Fruit fly (Drosophila melanogaster): ENCODE measurements around the gene Clic.

Clic gene

DNA sequence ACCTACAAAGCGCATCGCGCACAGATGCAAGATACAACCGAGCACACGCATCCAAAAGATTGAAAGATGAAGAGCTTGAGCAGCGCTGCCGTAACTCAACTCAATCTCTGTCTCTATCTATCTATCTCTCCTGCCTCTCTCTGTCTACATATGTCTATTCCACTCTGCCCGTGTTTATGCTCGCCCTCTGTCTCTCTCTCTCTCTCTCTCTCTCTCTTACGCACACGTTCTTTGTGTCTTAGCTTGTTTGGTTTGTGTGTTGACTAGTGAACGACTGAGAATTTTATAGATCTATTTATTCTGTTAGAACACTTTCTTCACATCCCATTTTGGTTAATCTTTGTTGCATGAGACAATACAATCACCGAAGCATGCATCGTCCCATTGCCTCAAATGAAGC lies 16.6 kb downstream of the Clic start (continued):
- peak; percentile 39 for TF ChIP-seq CG15696 (tag; optimal IDR thresholded peaks at IDR 0.05)
- TF ChIP-seq vvl (GFP tag; IDR thresholded peaks at IDR 0.05) = peak; percentile 42
- no peak for TF ChIP-seq CG11085 (GFP tag; IDR thresholded peaks at IDR 0.05)
- no peak for TF ChIP-seq Nf-YC (tag; optimal IDR thresholded peaks at IDR 0.05)
- no peak for TF ChIP-seq croc (GFP tag; conservative IDR thresholded peaks at IDR 0.05)
- no peak for TF ChIP-seq CG12155 (GFP tag; optimal IDR thresholded peaks at IDR 0.05)
- TF ChIP-seq Trl (optimal IDR thresholded peaks at IDR 0.05) = peak; percentile 54 to 69
- peak; percentile 27 for TF ChIP-seq Trl (GFP tag; optimal IDR thresholded peaks at IDR 0.05)
- TF ChIP-seq tin (GFP tag; optimal IDR thresholded peaks at IDR 0.05) = no peak
- TF ChIP-seq so (GFP tag; IDR thresholded peaks at IDR 0.05) = no peak
- TF ChIP-seq emc (GFP tag; optimal IDR thresholded peaks at IDR 0.05) = no peak
- TF ChIP-seq Lim3 (GFP tag; IDR thresholded peaks at IDR 0.05) = no peak
- TF ChIP-seq H15 (GFP tag; IDR thresholded peaks at IDR 0.05) = no peak
- 0 out of 2 replicates have a peak, but pooled peaks have one; percentile 14 for TF ChIP-seq onecut (GFP tag; IDR thresholded peaks at IDR 0.05)
- peak; percentile 27; the same call in 1 of the 2 replicates for TF ChIP-seq ttk (GFP tag; IDR thresholded peaks at IDR 0.05)
- peak; percentile 87 for TF ChIP-seq sens (GFP tag)
- no peak for TF ChIP-seq sd (tag; optimal IDR thresholded peaks at IDR 0.05)
- TF ChIP-seq Med (GFP tag) = peak; percentile 55
- no peak for TF ChIP-seq crol (GFP tag; IDR thresholded peaks at IDR 0.05)
- 0 out of 3 replicates have a peak, but pooled peaks have one; percentile 8 for TF ChIP-seq row (GFP tag; IDR thresholded peaks at IDR 0.05)
- peak; percentile 10 for TF ChIP-seq CG8924 (tag; optimal IDR thresholded peaks at IDR 0.05)
- no peak for TF ChIP-seq Stat92E (GFP tag; optimal IDR thresholded peaks at IDR 0.05)
- peak; percentile 11 for TF ChIP-seq CG5180 (GFP tag; optimal IDR thresholded peaks at IDR 0.05)
- TF ChIP-seq CG3838 (GFP tag; optimal IDR thresholded peaks at IDR 0.05) = no peak
- no peak for TF ChIP-seq org-1 (GFP tag; optimal IDR thresholded peaks at IDR 0.05)
- TF ChIP-seq Drgx (GFP tag; IDR thresholded peaks at IDR 0.05) = 0 out of 2 replicates have a peak, but pooled peaks have one; percentile 6
- TF ChIP-seq Deaf1 (tag; optimal IDR thresholded peaks at IDR 0.05) = no peak
- TF ChIP-seq CG11504 (tag; optimal IDR thresholded peaks at IDR 0.05) = no peak
- peak; percentile 11; the same call in 1 of the 2 replicates for TF ChIP-seq E2f2 (GFP tag; IDR thresholded peaks at IDR 0.05)
- TF ChIP-seq cas (GFP tag; IDR thresholded peaks at IDR 0.05) = no peak
- peak; percentile 82 for TF ChIP-seq cg (GFP tag; optimal IDR thresholded peaks at IDR 0.05)
- TF ChIP-seq CG1603 (tag; optimal IDR thresholded peaks at IDR 0.05) = peak; percentile 13
- TF ChIP-seq chif (GFP tag; optimal IDR thresholded peaks at IDR 0.05) = no peak
- no peak for TF ChIP-seq CG1024 (GFP tag; IDR thresholded peaks at IDR 0.05)
- TF ChIP-seq CG17186 (GFP tag; optimal IDR thresholded peaks at IDR 0.05) = peak; percentile 8
- no peak for TF ChIP-seq CG13296 (GFP tag; optimal IDR thresholded peaks at IDR 0.05)
- TF ChIP-seq CG12104 (GFP tag; optimal IDR thresholded peaks at IDR 0.05) = no peak

DNA sequence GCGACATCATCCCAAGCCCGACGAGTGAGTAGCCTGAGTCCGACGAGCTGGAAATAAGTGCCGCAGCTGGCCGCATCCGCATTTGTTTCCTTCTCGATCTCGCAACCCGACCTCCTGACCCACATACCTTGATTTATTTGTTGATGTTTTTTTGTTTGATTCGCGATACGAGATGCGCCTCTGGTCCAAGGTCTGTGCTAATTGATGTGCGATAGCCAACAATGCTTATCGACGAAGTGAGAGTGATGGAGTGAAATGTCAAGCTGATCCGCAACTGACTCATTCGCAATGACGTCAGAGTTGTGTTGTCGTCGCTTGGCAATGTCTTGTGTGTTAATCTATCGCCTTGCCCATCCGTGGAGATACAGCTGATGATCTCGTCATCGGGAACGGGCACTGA lies 17.7 kb downstream of the Clic start:
- no peak for TF ChIP-seq lov (optimal IDR thresholded peaks at IDR 0.05)
- TF ChIP-seq lov (GFP tag; IDR thresholded peaks at IDR 0.05) = no peak
- peak; percentile 57 for TF ChIP-seq CG15479 (GFP tag; optimal IDR thresholded peaks at IDR 0.05)
- peak; percentile 14 for TF ChIP-seq CG34376 (GFP tag; optimal IDR thresholded peaks at IDR 0.05)
- no peak for TF ChIP-seq az2 (GFP tag; optimal IDR thresholded peaks at IDR 0.05)
